Fruit fly (Drosophila melanogaster): ENCODE measurements around the gene Stip1.

Gene Stip1

dm6 chr2L:271553-271952 is 23.4 kb upstream of the Stip1 start, which contains the start of gene Dus1:
TSS of gene Dus1 (minus strand) at chr2L:271744.
- no peak for TF ChIP-seq CG7045 (GFP tag; optimal IDR thresholded peaks at IDR 0.05)
- TF ChIP-seq Mnt (GFP tag; optimal IDR thresholded peaks at IDR 0.05): peak; percentile 66
- no peak for TF ChIP-seq CG7101 (tag; optimal IDR thresholded peaks at IDR 0.05)
- TF ChIP-seq bab1 (GFP tag; optimal IDR thresholded peaks at IDR 0.05): peak; percentile 59
- no peak for TF ChIP-seq toe (GFP tag; optimal IDR thresholded peaks at IDR 0.05)
- no peak for TF ChIP-seq kay (GFP tag; ENCODE audit: borderline replicate concordance)
- no peak for TF ChIP-seq CG33017 (tag; optimal IDR thresholded peaks at IDR 0.05)

- peak; percentile 41 for TF ChIP-seq CG11617 (GFP tag; optimal IDR thresholded peaks at IDR 0.05)
- no peak for TF ChIP-seq Hr96 (GFP tag; optimal IDR thresholded peaks at IDR 0.05)
- peak; percentile 47 for TF ChIP-seq CG33017 (tag; optimal IDR thresholded peaks at IDR 0.05)
- no peak for TF ChIP-seq cnc (optimal IDR thresholded peaks at IDR 0.05)
- peak; percentile 49 for TF ChIP-seq CG14711 (tag; optimal IDR thresholded peaks at IDR 0.05)
- TF ChIP-seq tj (GFP tag; optimal IDR thresholded peaks at IDR 0.05): no peak
- TF ChIP-seq kay (GFP tag; ENCODE audit: borderline replicate concordance): no peak
- no peak for TF ChIP-seq CG1620 (GFP tag; optimal IDR thresholded peaks at IDR 0.05)
- no peak for TF ChIP-seq cic (GFP tag; optimal IDR thresholded peaks at IDR 0.05)
- TF ChIP-seq Crg-1 (GFP tag; optimal IDR thresholded peaks at IDR 0.05): no peak
- no peak for TF ChIP-seq CG5204 (GFP tag; optimal IDR thresholded peaks at IDR 0.05)
- TF ChIP-seq ovo (GFP tag; optimal IDR thresholded peaks at IDR 0.05): no peak
- no peak for TF ChIP-seq toe (GFP tag; optimal IDR thresholded peaks at IDR 0.05)
- peak; percentile 29 for TF ChIP-seq bab1 (GFP tag; optimal IDR thresholded peaks at IDR 0.05)
- no peak for TF ChIP-seq Clk (GFP tag; optimal IDR thresholded peaks at IDR 0.05)
- TF ChIP-seq CG12768 (GFP tag; optimal IDR thresholded peaks at IDR 0.05): no peak
- TF ChIP-seq pad (GFP tag; optimal IDR thresholded peaks at IDR 0.05): peak; percentile 3
- TF ChIP-seq Mnt (GFP tag; optimal IDR thresholded peaks at IDR 0.05): peak; percentile 97
- TF ChIP-seq CG7045 (GFP tag; optimal IDR thresholded peaks at IDR 0.05): no peak
- peak; percentile 48 for TF ChIP-seq CG7101 (tag; optimal IDR thresholded peaks at IDR 0.05)
Measured at dm6 chr2L:273603-274002, 21.3 kb upstream of the Stip1 start, which contains the start of the genes mbm and CG11555. TSS of gene mbm (minus strand) at chr2L:273715. TSS of gene CG11555 (plus strand) at chr2L:273836.

dm6 chr2L:277122-277671 is 17.7 kb upstream of the Stip1 start, which contains the start of gene smo:
TSS of gene smo (plus strand) at chr2L:277582.
- TF ChIP-seq ovo (GFP tag; optimal IDR thresholded peaks at IDR 0.05): no peak
- TF ChIP-seq CG5204 (GFP tag; optimal IDR thresholded peaks at IDR 0.05): no peak
- no peak for TF ChIP-seq CG33017 (tag; optimal IDR thresholded peaks at IDR 0.05)
- peak; percentile 25 for TF ChIP-seq CG1620 (GFP tag; optimal IDR thresholded peaks at IDR 0.05)
- TF ChIP-seq CG7101 (tag; optimal IDR thresholded peaks at IDR 0.05): no peak
- TF ChIP-seq Hr96 (GFP tag; optimal IDR thresholded peaks at IDR 0.05): no peak
- no peak for TF ChIP-seq cnc (optimal IDR thresholded peaks at IDR 0.05)
- TF ChIP-seq CG14711 (tag; optimal IDR thresholded peaks at IDR 0.05): peak; percentile 17
- TF ChIP-seq CG7045 (GFP tag; optimal IDR thresholded peaks at IDR 0.05): no peak
- peak; percentile 75 for TF ChIP-seq Mnt (GFP tag; optimal IDR thresholded peaks at IDR 0.05)
- peak; percentile 33 for TF ChIP-seq bab1 (GFP tag; optimal IDR thresholded peaks at IDR 0.05)
- TF ChIP-seq CG12768 (GFP tag; optimal IDR thresholded peaks at IDR 0.05): no peak
- TF ChIP-seq cic (GFP tag; optimal IDR thresholded peaks at IDR 0.05): no peak
- TF ChIP-seq Clk (GFP tag; optimal IDR thresholded peaks at IDR 0.05): no peak
- no peak for TF ChIP-seq toe (GFP tag; optimal IDR thresholded peaks at IDR 0.05)
- peak; percentile 21 for TF ChIP-seq tj (GFP tag; optimal IDR thresholded peaks at IDR 0.05)
- TF ChIP-seq kay (GFP tag; ENCODE audit: borderline replicate concordance): no peak
- no peak for TF ChIP-seq CG11617 (GFP tag; optimal IDR thresholded peaks at IDR 0.05)
- TF ChIP-seq pad (GFP tag; optimal IDR thresholded peaks at IDR 0.05): no peak
- peak; percentile 1 for TF ChIP-seq Crg-1 (GFP tag; optimal IDR thresholded peaks at IDR 0.05)

- TF ChIP-seq ovo (GFP tag; optimal IDR thresholded peaks at IDR 0.05) (no peak), kay (GFP tag; ENCODE audit: borderline replicate concordance) (no peak), tj (GFP tag; optimal IDR thresholded peaks at IDR 0.05) (no peak), CG11617 (GFP tag; optimal IDR thresholded peaks at IDR 0.05) (no peak), bab1 (GFP tag; optimal IDR thresholded peaks at IDR 0.05) (no peak), CG14711 (tag; optimal IDR thresholded peaks at IDR 0.05) (no peak), Hr96 (GFP tag; optimal IDR thresholded peaks at IDR 0.05) (no peak), CG1620 (GFP tag; optimal IDR thresholded peaks at IDR 0.05) (no peak), CG33017 (tag; optimal IDR thresholded peaks at IDR 0.05) (no peak), cic (GFP tag; optimal IDR thresholded peaks at IDR 0.05) (no peak), Mnt (GFP tag; optimal IDR thresholded peaks at IDR 0.05) (no peak), pad (GFP tag; optimal IDR thresholded peaks at IDR 0.05) (no peak), CG7101 (tag; optimal IDR thresholded peaks at IDR 0.05) (no peak)
Measured at dm6 chr2L:278134-278533, 16.8 kb upstream of the Stip1 start, which contains the start of gene CG17078. TSS of gene CG17078 (minus strand) at chr2L:278234.

- TF ChIP-seq cic (GFP tag; optimal IDR thresholded peaks at IDR 0.05) (peak; percentile 25), Mnt (GFP tag; optimal IDR thresholded peaks at IDR 0.05) (peak; percentile 27), CG1620 (GFP tag; optimal IDR thresholded peaks at IDR 0.05) (no peak), CG33017 (tag; optimal IDR thresholded peaks at IDR 0.05) (peak; percentile 9), Crg-1 (GFP tag; optimal IDR thresholded peaks at IDR 0.05) (peak; percentile 50), CG12768 (GFP tag; optimal IDR thresholded peaks at IDR 0.05) (peak; percentile 78), CG7101 (tag; optimal IDR thresholded peaks at IDR 0.05) (peak; percentile 36), bab1 (GFP tag; optimal IDR thresholded peaks at IDR 0.05) (peak; percentile 88), CG5204 (GFP tag; optimal IDR thresholded peaks at IDR 0.05) (no peak), tj (GFP tag; optimal IDR thresholded peaks at IDR 0.05) (peak; percentile 36), ovo (GFP tag; optimal IDR thresholded peaks at IDR 0.05) (peak; percentile 46), toe (GFP tag; optimal IDR thresholded peaks at IDR 0.05) (no peak), CG11617 (GFP tag; optimal IDR thresholded peaks at IDR 0.05) (peak; percentile 60), pad (GFP tag; optimal IDR thresholded peaks at IDR 0.05) (peak; percentile 19)
Measured at dm6 chr2L:283071-283482, 11.8 kb upstream of the Stip1 start, which contains the start of gene CG11601. TSS of gene CG11601 (minus strand) at chr2L:283269.

All from whole organism, adult.